Fruit fly (Drosophila melanogaster) whole organism, prepupa: ENCODE data around the gene CG8838.

Experiments
- CG10669 ChIP-seq: fragments of 200-800 bp; sonication (Bioruptor generic); optimal IDR thresholded peaks from 3 replicates; lab custom pipeline; 2018; ENCODE audit warnings: missing biosample characterization, mild to moderate bottlenecking, missing genetic modification characterization, moderate library complexity
- CG8632 ChIP-seq: fragments of 200-800 bp; sonication (Bioruptor generic); optimal IDR thresholded peaks from 3 replicates; lab custom pipeline; 2016; ENCODE audit warnings: missing biosample characterization, missing genetic modification characterization
- Eip78C ChIP-seq: fragments of 200-800 bp; sonication (Bioruptor generic); peaks from one replicate; lab custom pipeline; 2016; ENCODE audit warnings: missing biosample characterization, missing genetic modification characterization
- lz ChIP-seq: fragments of 200-800 bp; sonication (Bioruptor generic); optimal IDR thresholded peaks from 3 replicates; lab custom pipeline; 2016; ENCODE audit warnings: missing biosample characterization, missing genetic modification characterization
- pdm3 ChIP-seq: fragments of 200-800 bp; sonication (Bioruptor generic); optimal IDR thresholded peaks from 3 replicates; lab custom pipeline; 2016; ENCODE audit warnings: missing biosample characterization, missing genetic modification characterization
- spab ChIP-seq: fragments of 200-800 bp; sonication (Bioruptor generic); optimal IDR thresholded peaks from 2 replicates; lab custom pipeline; 2017; ENCODE audit warnings: missing biosample characterization, mild to moderate bottlenecking, missing genetic modification characterization, missing genetic modification reagents
- ss ChIP-seq, 2 experiments: fragments of 200-800 bp; sonication (Bioruptor generic); optimal IDR thresholded peaks; 2 replicates in 1 of 2; 3 replicates in 1 of 2; lab custom pipeline; 2017 to 2018; ENCODE audit warnings: mild to moderate bottlenecking in 2 of 2, missing biosample characterization in 2 of 2, missing genetic modification characterization in 2 of 2, moderate library complexity in 1 of 2

DNA sequence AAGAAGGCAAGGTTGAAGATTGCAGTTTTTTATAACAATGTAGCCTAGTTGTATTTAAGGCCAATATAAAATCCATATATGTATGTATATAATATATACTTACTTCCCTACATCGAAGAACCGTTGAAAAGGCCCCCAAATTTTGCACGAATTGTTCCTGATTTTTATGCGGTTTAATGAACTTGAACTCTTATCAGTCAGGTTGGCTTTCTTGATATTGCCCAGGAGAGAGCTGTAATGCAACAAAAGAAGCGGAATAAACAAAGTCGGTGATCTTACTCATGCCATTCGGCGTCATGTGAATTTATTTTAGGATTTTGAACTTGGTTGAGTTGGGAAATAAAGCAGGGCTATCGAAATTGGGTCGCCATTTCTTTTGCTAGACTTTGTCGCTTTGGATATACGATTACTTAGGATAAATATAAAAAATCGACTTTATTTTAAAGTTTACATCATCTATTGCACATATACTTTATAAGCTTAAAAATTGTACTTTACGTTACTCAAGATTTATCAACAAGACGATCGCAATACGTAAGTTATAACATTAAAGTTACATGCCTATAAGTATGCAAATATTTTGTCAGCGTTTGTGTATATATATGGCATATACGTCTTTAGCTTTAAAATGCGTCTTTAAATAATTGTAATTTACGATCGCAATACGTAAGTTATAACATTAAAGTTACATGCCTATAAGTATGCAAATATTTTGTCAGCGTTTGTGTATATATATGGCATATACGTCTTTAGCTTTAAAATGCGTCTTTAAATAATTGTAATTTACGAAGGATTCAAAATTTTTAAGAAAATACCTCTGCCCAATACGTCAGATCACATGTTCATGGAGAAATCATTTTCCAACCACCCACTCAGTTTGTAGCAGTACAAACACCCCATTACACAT, at the start of gene CG8838:
- TF ChIP-seq CG10669 (GFP tag; lab: Kevin White, UChicago) (no peak), spab (GFP tag; lab: Kevin White, UChicago) (no peak), pdm3 (GFP tag; lab: Kevin White, UChicago) (no peak), Eip78C (GFP tag; lab: Kevin White, UChicago) (no peak), lz (GFP tag; lab: Kevin White, UChicago) (no peak), CG8632 (GFP tag; lab: Kevin White, UChicago) (no peak), ss (GFP tag; optimal IDR thresholded peaks at IDR 0.05; lab: Kevin White, UChicago) (no peak)
